Worm (Caenorhabditis elegans): ENCODE data around the gene srw-23.

The srw-23 gene

DNA sequence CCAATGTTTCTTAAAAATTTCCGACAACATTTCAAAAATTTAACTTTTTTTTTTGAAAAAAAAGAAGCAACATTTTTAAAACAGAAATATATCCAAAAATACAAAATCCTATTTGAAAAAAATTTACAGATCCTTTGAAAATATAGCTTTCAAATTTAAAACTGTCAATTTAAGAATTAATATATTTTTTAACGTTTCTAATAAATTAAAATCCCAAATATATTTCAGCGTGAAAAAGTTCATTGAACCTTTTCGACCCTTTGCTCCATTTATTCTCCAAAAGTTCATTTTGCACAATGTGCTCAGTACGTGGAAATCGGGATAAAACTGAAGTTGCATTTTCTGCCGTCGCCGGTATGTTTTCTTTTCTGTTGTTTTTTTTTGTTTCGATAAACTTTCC is 40.9 kb upstream of the srw-23 start, which contains the start of gene phy-3:
Gene phy-3 (plus strand): TSS at position 301 of the 400 bp plus-strand sequence.
- TF ChIP-seq B0019.2 (GFP tag; conservative IDR thresholded peaks at IDR 0.05) (no peak), athp-1 (tag; optimal IDR thresholded peaks at IDR 0.05) (no peak), K11D2.4 (GFP tag; IDR thresholded peaks at IDR 0.05) (no peak), F57C9.4 (tag; optimal IDR thresholded peaks at IDR 0.05) (no peak), zim-3 (tag; optimal IDR thresholded peaks at IDR 0.05) (no peak), F55B11.4 (tag; optimal IDR thresholded peaks at IDR 0.05; ENCODE audit: borderline replicate concordance, insufficient read depth) (no peak), nhr-90 (tag; optimal IDR thresholded peaks at IDR 0.05) (no peak), nfya-2 (GFP tag; IDR thresholded peaks at IDR 0.05) (no peak), efl-1 (GFP tag; optimal IDR thresholded peaks at IDR 0.05) (no peak), ets-4 (GFP tag; optimal IDR thresholded peaks at IDR 0.05) (no peak), let-607 (tag; optimal IDR thresholded peaks at IDR 0.05) (no peak), chd-7 (tag; optimal IDR thresholded peaks at IDR 0.05) (no peak), dox-1 (GFP tag; IDR thresholded peaks at IDR 0.05) (no peak)

ce11 chrV:16833672-16834071 is 40.1 kb upstream of the srw-23 start:
- TF ChIP-seq mel-28 (tag; optimal IDR thresholded peaks at IDR 0.05; ENCODE audit: borderline replicate concordance) (no peak), nhr-179 (tag; optimal IDR thresholded peaks at IDR 0.05) (no peak), egrh-3 (GFP tag; IDR thresholded peaks at IDR 0.05) (peak; percentile 52; the same call in 1 of the 2 replicates), snpc-1.3 (tag; optimal IDR thresholded peaks at IDR 0.05; ENCODE audit: insufficient read depth) (no peak), ztf-26 (tag; optimal IDR thresholded peaks at IDR 0.05) (no peak)

DNA sequence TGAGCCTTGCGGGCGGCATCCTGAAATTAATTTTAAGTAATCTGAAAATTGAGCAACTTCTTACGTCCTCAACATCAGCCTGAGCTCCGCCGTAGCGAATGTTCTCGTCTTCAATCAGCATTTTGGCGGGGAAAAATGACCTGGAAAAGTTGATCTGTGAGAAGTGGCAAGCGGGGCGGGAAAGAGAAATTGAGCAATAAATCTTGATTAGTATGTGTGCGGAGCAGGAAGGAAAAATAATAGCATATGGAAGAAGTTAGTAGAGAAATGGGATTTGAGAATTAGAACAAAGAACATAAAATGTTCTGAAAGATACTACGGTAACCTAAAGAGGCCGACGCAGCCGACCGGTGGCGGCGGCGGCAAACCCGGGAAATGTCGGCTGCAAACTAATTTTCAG is 38.8 kb upstream of the srw-23 start, which contains the start of gene tni-3:
Gene tni-3 (minus strand): TSS at position 140 of the 400 bp plus-strand sequence.
- TF ChIP-seq zim-3 (tag; optimal IDR thresholded peaks at IDR 0.05): no peak
- no peak for TF ChIP-seq egl-18 (GFP tag; IDR thresholded peaks at IDR 0.05)
- no peak for TF ChIP-seq mxl-1 (tag; optimal IDR thresholded peaks at IDR 0.05)
- no peak for TF ChIP-seq lir-1 (GFP tag; conservative IDR thresholded peaks at IDR 0.05)
- no peak for TF ChIP-seq nfyb-1 (GFP tag; IDR thresholded peaks at IDR 0.05)
- TF ChIP-seq athp-1 (tag; optimal IDR thresholded peaks at IDR 0.05): no peak
- no peak for TF ChIP-seq ZK185.1 (tag; optimal IDR thresholded peaks at IDR 0.05; ENCODE audit: poor library complexity, severe bottlenecking)
- no peak for TF ChIP-seq ceh-79 (tag; optimal IDR thresholded peaks at IDR 0.05)
- no peak for TF ChIP-seq xnd-1 (tag; optimal IDR thresholded peaks at IDR 0.05)
- no peak for TF ChIP-seq madf-6 (GFP tag; IDR thresholded peaks at IDR 0.05)
- TF ChIP-seq rcor-1 (GFP tag; IDR thresholded peaks at IDR 0.05): no peak
- no peak for TF ChIP-seq B0035.1 (tag; optimal IDR thresholded peaks at IDR 0.05)
- TF ChIP-seq hmg-1.2 (GFP tag; IDR thresholded peaks at IDR 0.05): no peak
- no peak for TF ChIP-seq somi-1 (GFP tag; optimal IDR thresholded peaks at IDR 0.05)
- no peak for TF ChIP-seq nhr-90 (tag; optimal IDR thresholded peaks at IDR 0.05)
- TF ChIP-seq pha-4 (tag; optimal IDR thresholded peaks at IDR 0.05): no peak
- TF ChIP-seq mel-28 (tag; optimal IDR thresholded peaks at IDR 0.05; ENCODE audit: borderline replicate concordance): no peak
- no peak for TF ChIP-seq tbp1 (GFP tag; optimal IDR thresholded peaks at IDR 0.05)
- TF ChIP-seq lsy-27 (tag; optimal IDR thresholded peaks at IDR 0.05; ENCODE audit: borderline replicate concordance, insufficient read depth): no peak
- TF ChIP-seq hlh-26 (GFP tag; conservative IDR thresholded peaks at IDR 0.05): no peak

DNA sequence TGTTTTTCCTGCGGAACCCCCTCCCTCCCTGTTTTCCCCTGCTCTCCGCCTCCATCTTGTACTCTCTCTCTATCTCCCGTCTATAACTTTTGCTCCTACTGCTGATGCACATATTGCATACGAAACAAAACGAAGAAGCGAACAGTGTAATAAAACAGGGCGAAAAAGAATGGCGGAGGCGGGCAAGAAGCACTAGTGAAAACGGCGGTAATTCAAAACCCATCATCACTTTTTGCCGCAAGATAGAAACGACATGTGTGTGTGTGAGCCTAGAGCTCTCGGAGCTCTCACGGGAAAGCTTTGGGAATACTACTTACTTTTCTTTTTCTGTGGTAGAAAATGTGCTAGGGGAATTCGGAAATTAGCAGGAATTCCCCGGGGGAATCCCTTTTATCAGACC is 37.6 kb upstream of the srw-23 start:
- TF ChIP-seq egl-44 (GFP tag; IDR thresholded peaks at IDR 0.05): no peak
- no peak for TF ChIP-seq nfya-2 (GFP tag; IDR thresholded peaks at IDR 0.05)
- TF ChIP-seq fkh-3 (tag; optimal IDR thresholded peaks at IDR 0.05): no peak
- no peak for TF ChIP-seq Y53F4B.3 (GFP tag; IDR thresholded peaks at IDR 0.05)
- TF ChIP-seq ztf-3 (GFP tag; optimal IDR thresholded peaks at IDR 0.05): no peak
- no peak for TF ChIP-seq mel-28 (tag; optimal IDR thresholded peaks at IDR 0.05; ENCODE audit: borderline replicate concordance)
- no peak for TF ChIP-seq athp-1 (tag; optimal IDR thresholded peaks at IDR 0.05)
- TF ChIP-seq ceh-58 (GFP tag; IDR thresholded peaks at IDR 0.05): no peak
- no peak for TF ChIP-seq dpff-1 (tag; optimal IDR thresholded peaks at IDR 0.05)
- TF ChIP-seq K11D2.4 (GFP tag; IDR thresholded peaks at IDR 0.05): no peak
- TF ChIP-seq nhr-80 (tag; optimal IDR thresholded peaks at IDR 0.05): no peak
- no peak for TF ChIP-seq F52B5.7 (tag; optimal IDR thresholded peaks at IDR 0.05)
- no peak for TF ChIP-seq F23B12.7 (tag; optimal IDR thresholded peaks at IDR 0.05; ENCODE audit: insufficient read depth)
- no peak for TF ChIP-seq F57C9.4 (tag; optimal IDR thresholded peaks at IDR 0.05)
- TF ChIP-seq snpc-4 (GFP tag; optimal IDR thresholded peaks at IDR 0.05): no peak
- TF ChIP-seq snpc-4 (tag; optimal IDR thresholded peaks at IDR 0.05): no peak
